Worm (Caenorhabditis elegans): ENCODE results near the gene B0554.1.

- TF ChIP-seq nhr-237 (tag; optimal IDR thresholded peaks at IDR 0.05), result no peak
- TF ChIP-seq nhr-76 (tag; optimal IDR thresholded peaks at IDR 0.05), result no peak
- TF ChIP-seq ces-1 (GFP tag; optimal IDR thresholded peaks at IDR 0.05), result no peak
- TF ChIP-seq zag-1 (tag; optimal IDR thresholded peaks at IDR 0.05), result no peak
- no peak for TF ChIP-seq mep-1 (tag; optimal IDR thresholded peaks at IDR 0.05)
- no peak for TF ChIP-seq ama-1 (optimal IDR thresholded peaks at IDR 0.05)
- no peak for TF ChIP-seq nhr-12 (tag; optimal IDR thresholded peaks at IDR 0.05)
- TF ChIP-seq unc-86 (tag; optimal IDR thresholded peaks at IDR 0.05), result no peak
- no peak for TF ChIP-seq dsc-1 (tag; optimal IDR thresholded peaks at IDR 0.05)
- no peak for TF ChIP-seq lin-13 (GFP tag; optimal IDR thresholded peaks at IDR 0.05)
- TF ChIP-seq lin-14 (GFP tag; optimal IDR thresholded peaks at IDR 0.05), result no peak
- TF ChIP-seq lin-39 (tag; optimal IDR thresholded peaks at IDR 0.05), result no peak
- TF ChIP-seq unc-62 (GFP tag; optimal IDR thresholded peaks at IDR 0.05), result no peak
- TF ChIP-seq sox-4 (tag; optimal IDR thresholded peaks at IDR 0.05), result no peak
Observed at ce11 chrV:468460-468859, 30.3 kb downstream of the B0554.1 start, which contains the start of gene srbc-57.
